Fruit fly (Drosophila melanogaster) whole organism, embryonic: ENCODE data around the gene CG15160.

Experiments used
- B-H2 ChIP-seq: fragments of 200-800 bp; sonication (Bioruptor generic); optimal IDR thresholded peaks from 2 replicates; lab custom pipeline; 2018; ENCODE audit warnings: missing biosample characterization, mild to moderate bottlenecking, missing genetic modification characterization
- Bdp1 ChIP-seq: fragments of 200-800 bp; sonication (Bioruptor generic); optimal IDR thresholded peaks from 3 replicates; lab custom pipeline; 2016; ENCODE audit warnings: missing biosample characterization, missing genetic modification characterization
- CG10147 ChIP-seq: fragments of 200-800 bp; sonication (Bioruptor generic); optimal IDR thresholded peaks from 2 replicates; lab custom pipeline; 2019; ENCODE audit warnings: missing biosample characterization, mild to moderate bottlenecking, missing genetic modification characterization, moderate library complexity
- CG12744 ChIP-seq: fragments of 200-800 bp; sonication (Bioruptor generic); optimal IDR thresholded peaks from 2 replicates; lab custom pipeline; 2016; ENCODE audit warnings: missing biosample characterization, missing genetic modification characterization
- CG14667 ChIP-seq: fragments of 200-800 bp; sonication (Bioruptor generic); IDR thresholded peaks from 2 replicates; pipeline ENCODE4 v1.3.6; 2022; ENCODE audit warnings: missing biosample characterization, missing genetic modification characterization
- CG15269 ChIP-seq: fragments of 200-800 bp; sonication (Bioruptor generic); optimal IDR thresholded peaks from 2 replicates; lab custom pipeline; 2018; ENCODE audit warnings: missing biosample characterization, mild to moderate bottlenecking, missing genetic modification characterization, moderate library complexity
- CG16779 ChIP-seq: fragments of 200-800 bp; sonication (Bioruptor generic); IDR thresholded peaks from 2 replicates; pipeline ENCODE4 v1.3.6; 2022; ENCODE audit warnings: missing biosample characterization, missing genetic modification characterization
- CG16863 ChIP-seq: fragments of 200-800 bp; sonication (Bioruptor generic); optimal IDR thresholded peaks from 3 replicates; lab custom pipeline; 2016; ENCODE audit warnings: missing biosample characterization, missing genetic modification characterization
- CG2875 ChIP-seq: fragments of 200-800 bp; sonication (Bioruptor generic); optimal IDR thresholded peaks from 2 replicates; lab custom pipeline; 2017; ENCODE audit warnings: missing biosample characterization, mild to moderate bottlenecking, missing genetic modification characterization, missing genetic modification reagents
- CG3281 ChIP-seq: fragments of 200-800 bp; sonication (Bioruptor generic); optimal IDR thresholded peaks from 3 replicates; lab custom pipeline; 2017; ENCODE audit warnings: missing biosample characterization, mild to moderate bottlenecking, missing genetic modification characterization
- CG3838 ChIP-seq: fragments of 200-800 bp; sonication (Bioruptor generic); optimal IDR thresholded peaks from 3 replicates; lab custom pipeline; 2016; ENCODE audit warnings: missing biosample characterization, missing genetic modification characterization
- CG6654 ChIP-seq: fragments of 200-800 bp; sonication (Bioruptor generic); optimal IDR thresholded peaks from 2 replicates; lab custom pipeline; 2017; ENCODE audit warnings: missing biosample characterization, mild to moderate bottlenecking, missing genetic modification characterization
- CG6683 ChIP-seq: fragments of 200-800 bp; sonication (Bioruptor generic); optimal IDR thresholded peaks from 2 replicates; lab custom pipeline; 2017; ENCODE audit warnings: missing biosample characterization, mild to moderate bottlenecking, missing genetic modification characterization, missing genetic modification reagents
- CG7839 ChIP-seq: fragments of 200-800 bp; sonication (Bioruptor generic); optimal IDR thresholded peaks from 3 replicates; lab custom pipeline; 2018; ENCODE audit warnings: missing biosample characterization, mild to moderate bottlenecking, missing genetic modification characterization, moderate library complexity
- CG8290 ChIP-seq, 3 experiments: fragments of 200-800 bp; sonication (Bioruptor generic); optimal IDR thresholded peaks; 2 replicates each; lab custom pipeline; 2016 to 2019; ENCODE audit warnings: missing biosample characterization in 3 of 3, missing genetic modification characterization in 3 of 3, mild to moderate bottlenecking in 2 of 3, moderate library complexity in 1 of 3
- CG9215 ChIP-seq: fragments of 200-800 bp; sonication (Bioruptor generic); IDR thresholded peaks from 2 replicates; pipeline ENCODE4 v1.3.6; 2022; ENCODE audit warnings: missing biosample characterization, missing genetic modification characterization
- CG9727 ChIP-seq: fragments of 200-800 bp; sonication (Bioruptor generic); optimal IDR thresholded peaks from 3 replicates; lab custom pipeline; 2017; ENCODE audit warnings: missing biosample characterization, mild to moderate bottlenecking, missing genetic modification characterization
- Chrac-16 ChIP-seq: fragments of 200-800 bp; sonication (Bioruptor generic); optimal IDR thresholded peaks from 3 replicates; lab custom pipeline; 2016; ENCODE audit warnings: missing biosample characterization, missing genetic modification characterization
- Deaf1 ChIP-seq: fragments of 200-800 bp; optimal IDR thresholded peaks from 3 replicates; lab custom pipeline; 2019; ENCODE audit warnings: missing biosample characterization, mild to moderate bottlenecking, missing genetic modification characterization, moderate library complexity
- Dip2 ChIP-seq: fragments of 200-800 bp; sonication (Bioruptor generic); IDR thresholded peaks from 2 replicates; pipeline ENCODE4 v1.3.6; 2022; ENCODE audit warnings: missing biosample characterization, missing genetic modification characterization
- Dip3 ChIP-seq: fragments of 200-800 bp; sonication (Bioruptor generic); optimal IDR thresholded peaks from 3 replicates; lab custom pipeline; 2016; ENCODE audit warnings: missing biosample characterization, missing genetic modification characterization
- H2.0 ChIP-seq: fragments of 200-800 bp; sonication (Bioruptor generic); IDR thresholded peaks from 2 replicates; pipeline ENCODE4 v1.3.6; 2022; ENCODE audit warnings: missing biosample characterization, missing genetic modification characterization
- HLH3B ChIP-seq: fragments of 200-800 bp; sonication (Bioruptor generic); IDR thresholded peaks from 2 replicates; pipeline ENCODE4 v1.3.6; 2022; ENCODE audit warnings: missing biosample characterization, missing genetic modification characterization
- HmgZ ChIP-seq: fragments of 200-800 bp; sonication (Bioruptor generic); optimal IDR thresholded peaks from 2 replicates; lab custom pipeline; 2018; ENCODE audit warnings: missing biosample characterization, mild to moderate bottlenecking, missing genetic modification characterization
- Hr39 ChIP-seq: fragments of >200 bp; optimal IDR thresholded peaks from 2 replicates; lab custom pipeline; 2017
- Lpt ChIP-seq: fragments of >200 bp; optimal IDR thresholded peaks from 2 replicates; lab custom pipeline; 2018; ENCODE audit warnings: missing biosample characterization, missing genetic modification characterization
- MTF-1 ChIP-seq: fragments of 200-800 bp; sonication (Bioruptor generic); optimal IDR thresholded peaks from 2 replicates; lab custom pipeline; 2018; ENCODE audit warnings: missing biosample characterization, mild to moderate bottlenecking, missing genetic modification characterization, borderline replicate concordance
- Oli ChIP-seq: fragments of 200-800 bp; sonication (Bioruptor generic); optimal IDR thresholded peaks from 2 replicates; lab custom pipeline; 2018; ENCODE audit warnings: missing biosample characterization, mild to moderate bottlenecking, missing genetic modification characterization, moderate library complexity
- Spps ChIP-seq: fragments of 200-800 bp; sonication (Bioruptor generic); optimal IDR thresholded peaks from 2 replicates; lab custom pipeline; 2018; ENCODE audit warnings: missing biosample characterization, mild to moderate bottlenecking, missing genetic modification characterization
- Ssrp ChIP-seq: fragments of 200-800 bp; sonication (Bioruptor generic); optimal IDR thresholded peaks from 2 replicates; lab custom pipeline; 2018; ENCODE audit warnings: missing biosample characterization, mild to moderate bottlenecking, missing genetic modification characterization, moderate library complexity
- aop ChIP-seq: fragments of 200-800 bp; sonication (Bioruptor generic); IDR thresholded peaks from 2 replicates; pipeline ENCODE4 v1.3.6; 2022; ENCODE audit warnings: missing biosample characterization, missing genetic modification characterization
- ase ChIP-seq: fragments of 200-800 bp; sonication (Bioruptor generic); IDR thresholded peaks from 3 replicates; pipeline ENCODE4 v1.3.6; 2022; ENCODE audit warnings: missing biosample characterization, missing genetic modification characterization
- corto ChIP-seq: fragments of 200-800 bp; sonication (Bioruptor generic); optimal IDR thresholded peaks from 2 replicates; lab custom pipeline; 2016; ENCODE audit warnings: missing biosample characterization, mild to moderate bottlenecking, missing genetic modification characterization, moderate library complexity
- crc ChIP-seq: fragments of 200-800 bp; sonication (Bioruptor generic); optimal IDR thresholded peaks from 2 replicates; lab custom pipeline; 2016; ENCODE audit warnings: missing biosample characterization, missing genetic modification characterization
- dati ChIP-seq: fragments of 200-800 bp; sonication (Bioruptor generic); IDR thresholded peaks from 2 replicates; pipeline ENCODE4 v1.3.6; 2022; ENCODE audit warnings: missing biosample characterization, missing genetic modification characterization
- dpn ChIP-seq, 2 experiments: fragments of 200-800 bp; sonication (Bioruptor generic); optimal IDR thresholded peaks; 3 replicates each; lab custom pipeline; 2016; ENCODE audit warnings: missing biosample characterization in 2 of 2, missing genetic modification characterization in 2 of 2
- eve ChIP-seq, 2 experiments: fragments of >200 bp; optimal IDR thresholded peaks; 2 replicates each; lab custom pipeline; 2017; ENCODE audit warnings: missing biosample characterization in 2 of 2, missing genetic modification characterization in 2 of 2
- fu2 ChIP-seq: fragments of 200-800 bp; sonication (Bioruptor generic); optimal IDR thresholded peaks from 2 replicates; lab custom pipeline; 2016; ENCODE audit warnings: missing biosample characterization, missing genetic modification characterization
- gsb-n ChIP-seq: fragments of 200-800 bp; sonication (Bioruptor generic); optimal IDR thresholded peaks from 3 replicates; lab custom pipeline; 2018; ENCODE audit warnings: missing biosample characterization, mild to moderate bottlenecking, missing genetic modification characterization
- hkb ChIP-seq, 2 experiments: fragments of 200-800 bp in 1 of 2; fragments of >200 bp in 1 of 2; sonication (Bioruptor generic) in 1 of 2; IDR thresholded peaks in 1 of 2; optimal IDR thresholded peaks in 1 of 2; 2 replicates each; pipeline versions ENCODE4 v1.3.6 to Lab custom; 2017 to 2022; ENCODE audit warnings: missing biosample characterization in 1 of 2, missing genetic modification characterization in 1 of 2
- lmd ChIP-seq: fragments of 200-800 bp; sonication (Bioruptor generic); IDR thresholded peaks from 2 replicates; pipeline ENCODE4 v1.3.6; 2022; ENCODE audit warnings: missing biosample characterization, missing genetic modification characterization
- luna ChIP-seq: fragments of 200-800 bp; sonication (Bioruptor generic); optimal IDR thresholded peaks from 2 replicates; lab custom pipeline; 2016; ENCODE audit warnings: missing biosample characterization, missing genetic modification characterization
- shn ChIP-seq: fragments of 200-800 bp; sonication (Bioruptor generic); optimal IDR thresholded peaks from 3 replicates; lab custom pipeline; 2016; ENCODE audit warnings: missing biosample characterization, missing genetic modification characterization
- tin ChIP-seq: fragments of 200-800 bp; sonication (Bioruptor generic); optimal IDR thresholded peaks from 3 replicates; lab custom pipeline; 2016; ENCODE audit warnings: missing biosample characterization, missing genetic modification characterization
- tio ChIP-seq: fragments of 200-800 bp; sonication (Bioruptor generic); optimal IDR thresholded peaks from 2 replicates; lab custom pipeline; 2017; ENCODE audit warnings: missing biosample characterization, missing genetic modification characterization, inconsistent platforms
- trem ChIP-seq: fragments of 200-800 bp; optimal IDR thresholded peaks from 3 replicates; lab custom pipeline; 2019; ENCODE audit warnings: missing biosample characterization, mild to moderate bottlenecking, missing genetic modification characterization, moderate library complexity
- tup ChIP-seq: fragments of 200-800 bp; sonication (Bioruptor generic); optimal IDR thresholded peaks from 2 replicates; lab custom pipeline; 2016; ENCODE audit warnings: missing biosample characterization, mild to moderate bottlenecking, missing genetic modification characterization, moderate library complexity
- tx ChIP-seq: fragments of 200-800 bp; sonication (Bioruptor generic); optimal IDR thresholded peaks from 2 replicates; lab custom pipeline; 2016; ENCODE audit warnings: missing biosample characterization, missing genetic modification characterization
- usp ChIP-seq: fragments of >200 bp; optimal IDR thresholded peaks from 2 replicates; lab custom pipeline; 2017; ENCODE audit warnings: missing biosample characterization, missing genetic modification characterization
- vfl ChIP-seq: fragments of 200-800 bp; sonication (Bioruptor generic); optimal IDR thresholded peaks from 2 replicates; lab custom pipeline; 2016; ENCODE audit warnings: missing biosample characterization, missing genetic modification characterization

The CG15160 gene

DNA sequence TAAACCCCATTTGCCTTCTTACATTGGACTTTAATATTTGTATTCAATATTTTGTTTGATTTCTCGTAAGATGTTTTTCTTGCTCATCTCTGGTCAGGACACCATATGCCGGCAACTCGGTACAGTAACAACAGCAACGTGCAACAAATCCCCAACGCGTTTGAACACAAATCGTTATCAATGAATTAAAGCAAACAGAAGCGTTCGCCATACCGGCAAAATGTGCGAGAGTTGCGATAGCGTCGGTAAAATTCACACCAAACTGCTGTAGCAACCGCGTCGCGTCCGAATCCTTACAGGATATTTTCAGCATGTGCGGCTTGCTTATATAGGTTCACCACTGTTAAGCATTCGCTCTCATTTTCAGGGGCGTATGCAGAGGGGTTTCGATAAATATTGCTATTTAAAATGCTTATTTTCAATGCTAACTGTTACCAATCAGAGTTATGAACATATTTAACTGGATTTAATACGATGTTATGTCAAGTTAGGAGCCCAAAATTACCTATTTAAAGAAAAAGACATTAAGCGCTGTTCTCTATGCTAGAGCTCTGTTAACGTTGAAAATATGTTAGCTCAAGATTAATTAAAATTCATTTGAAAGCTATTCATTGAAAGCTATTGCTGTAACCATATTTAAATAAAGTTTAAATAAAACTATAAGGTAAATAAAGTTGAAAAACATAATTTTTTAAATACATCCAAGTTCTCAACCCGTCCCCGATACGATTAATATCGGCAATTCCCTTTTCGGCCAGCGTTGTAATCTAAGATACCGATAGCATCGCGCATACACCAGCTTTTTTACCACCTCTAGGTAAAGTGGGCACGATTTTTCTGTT, at the start of gene CG15160, which contains the start of gene Pde11 (continued):
- TF ChIP-seq CG3838 (GFP tag; lab: Kevin White, UChicago) (no peak), Deaf1 (no peak), B-H2 (GFP tag; lab: Kevin White, UChicago) (no peak), CG8290 (GFP tag; optimal IDR thresholded peaks at IDR 0.05; lab: Kevin White, UChicago) (peak; percentile 56), CG8290 (tag; optimal IDR thresholded peaks at IDR 0.05; lab: Kevin White, UChicago) (peak in 1 of 2 experiments; percentile 8), tx (GFP tag; lab: Kevin White, UChicago) (no peak), dpn (GFP tag; optimal IDR thresholded peaks at IDR 0.05; lab: Kevin White, UChicago) (peak; percentile 7 to 10), CG14667 (GFP tag; lab: Robert Waterston, UW) (no peak), CG6683 (GFP tag; lab: Kevin White, UChicago) (no peak), Dip3 (GFP tag; lab: Kevin White, UChicago) (peak; percentile 1), Bdp1 (no peak), HLH3B (GFP tag; lab: Robert Waterston, UW) (no peak), CG6654 (GFP tag; lab: Kevin White, UChicago) (no peak), CG15269 (tag; lab: Kevin White, UChicago) (no peak), CG16779 (GFP tag; lab: Robert Waterston, UW) (no peak), H2.0 (GFP tag; lab: Robert Waterston, UW) (no peak), tin (GFP tag; lab: Kevin White, UChicago) (peak; percentile 1), HmgZ (peak; percentile 41), tio (GFP tag; lab: Kevin White, UChicago) (no peak), CG9215 (peak; percentile 47; the same call in 1 of the 2 replicates), usp (GFP tag; lab: Kevin White, UChicago) (no peak), dati (GFP tag; lab: Robert Waterston, UW) (no peak), CG2875 (GFP tag; lab: Kevin White, UChicago) (no peak), lmd (GFP tag; lab: Robert Waterston, UW) (peak; percentile 22; the same call in 1 of the 2 replicates), ase (GFP tag; lab: Robert Waterston, UW) (no peak), fu2 (GFP tag; lab: Kevin White, UChicago) (no peak), CG12744 (GFP tag; lab: Kevin White, UChicago) (no peak), Lpt (GFP tag; lab: Kevin White, UChicago) (no peak), CG9727 (GFP tag; lab: Kevin White, UChicago) (peak; percentile 44), CG7839 (tag; lab: Kevin White, UChicago) (no peak), aop (GFP tag; lab: Robert Waterston, UW) (no peak), shn (GFP tag; lab: Kevin White, UChicago) (no peak), CG10147 (GFP tag; lab: Kevin White, UChicago) (no peak), CG16863 (GFP tag; lab: Kevin White, UChicago) (no peak), MTF-1 (GFP tag; lab: Kevin White, UChicago) (peak; percentile 2), corto (no peak), gsb-n (no peak), luna (GFP tag; lab: Kevin White, UChicago) (no peak), Spps (tag; lab: Kevin White, UChicago) (no peak), tup (no peak), CG3281 (no peak), Oli (tag; lab: Kevin White, UChicago) (no peak), Ssrp (tag; lab: Kevin White, UChicago) (no peak), Dip2 (GFP tag; lab: Robert Waterston, UW) (no peak), crc (no peak), eve (GFP tag; optimal IDR thresholded peaks at IDR 0.05; lab: Kevin White, UChicago) (no peak), Hr39 (lab: Kevin White, UChicago) (no peak), hkb (optimal IDR thresholded peaks at IDR 0.05; lab: Kevin White, UChicago) (no peak), hkb (GFP tag; IDR thresholded peaks at IDR 0.05; lab: Robert Waterston, UW) (no peak), vfl (peak; percentile 50), Chrac-16 (GFP tag; lab: Kevin White, UChicago) (peak; percentile 26), trem (tag; lab: Kevin White, UChicago) (peak; percentile 72)
